Worm (Caenorhabditis elegans) whole organism, L4 larva: ENCODE results near the gene R10E4.11.
A peak's percentile ranks its signal among the peaks of the same experiment; 100 is the strongest.

ENCODE experiments used
- F26F4.8 ChIP-seq: fragments of 200-800 bp; sonication (Bioruptor generic); conservative IDR thresholded peaks from 2 replicates; pipeline ENCODE4 v1.3.6; 2022; ENCODE audit warnings: missing genetic modification characterization, missing compliant biosample characterization
- F37D6.2 ChIP-seq: sonication (generic microtip); optimal IDR thresholded peaks from 2 replicates; lab custom pipeline; 2016; ENCODE audit warnings: mild to moderate bottlenecking, missing genetic modification characterization, missing compliant biosample characterization
- Y48G9A.11 ChIP-seq: fragments of 200-800 bp; sonication (Bioruptor generic); IDR thresholded peaks from 2 replicates; pipeline ENCODE4 v1.3.6; 2022; ENCODE audit warnings: missing genetic modification reagents, missing genetic modification characterization, missing compliant biosample characterization
- Y5F2A.4 ChIP-seq: fragments of 200-800 bp; sonication (Bioruptor generic); optimal IDR thresholded peaks from 2 replicates; lab custom pipeline; 2018; ENCODE audit warnings: mild to moderate bottlenecking, missing genetic modification characterization, missing compliant biosample characterization
- ZK337.2 ChIP-seq: fragments of 200-800 bp; sonication (Bioruptor generic); IDR thresholded peaks from 2 replicates; pipeline ENCODE4 v1.3.6; 2022; ENCODE audit warnings: missing genetic modification reagents, missing genetic modification characterization, missing compliant biosample characterization
- ZK546.5 ChIP-seq, 2 experiments: sonication (generic microtip); optimal IDR thresholded peaks; 2 replicates each; lab custom pipeline; 2017; ENCODE audit warnings: missing biosample characterization in 2 of 2, missing genetic modification characterization in 2 of 2
- aha-1 ChIP-seq: fragments of 150-350 bp; peaks from one replicate; lab custom pipeline; 2014; ENCODE audit warnings: missing biosample characterization, missing genetic modification characterization
- ama-1 ChIP-seq: fragments of 150-350 bp; optimal IDR thresholded peaks from 2 replicates; lab custom pipeline; 2014; ENCODE audit warnings: inconsistent platforms, mixed read lengths
- ceh-20 ChIP-seq: fragments of 200-800 bp; sonication (Bioruptor generic); IDR thresholded peaks from 2 replicates; pipeline ENCODE4 v1.3.6; 2022; ENCODE audit warnings: missing genetic modification reagents, missing genetic modification characterization, missing compliant biosample characterization
- ceh-28 ChIP-seq: fragments of 150-350 bp; optimal IDR thresholded peaks from 2 replicates; lab custom pipeline; 2014; ENCODE audit warnings: missing biosample characterization, missing genetic modification reagents, missing genetic modification characterization
- ceh-44 ChIP-seq: fragments of 200-800 bp; sonication (Bioruptor generic); IDR thresholded peaks from 2 replicates; pipeline ENCODE4 v1.3.6; 2022; ENCODE audit warnings: missing genetic modification reagents, missing genetic modification characterization, missing compliant biosample characterization
- ceh-82 ChIP-seq: sonication (generic microtip); optimal IDR thresholded peaks from 2 replicates; lab custom pipeline; 2017; ENCODE audit warnings: missing biosample characterization, missing genetic modification characterization
- ces-1 ChIP-seq: fragments of 150-350 bp; sonication (generic microtip); optimal IDR thresholded peaks from 4 replicates; lab custom pipeline; 2014; ENCODE audit warnings: missing biosample characterization, missing genetic modification reagents, missing genetic modification characterization
- cey-2 ChIP-seq: sonication (generic microtip); optimal IDR thresholded peaks from 3 replicates; lab custom pipeline; 2017; ENCODE audit warnings: missing genetic modification characterization, mild to moderate bottlenecking, missing compliant biosample characterization, antibody characterized with exemption, borderline replicate concordance; ENCODE audit not compliant: insufficient read depth
- daf-8 ChIP-seq: fragments of 200-800 bp; sonication (Bioruptor generic); IDR thresholded peaks from 2 replicates; pipeline ENCODE4 v1.3.6; 2022; ENCODE audit warnings: missing genetic modification characterization, missing compliant biosample characterization
- dmd-8 ChIP-seq: fragments of 200-800 bp; sonication (Bioruptor generic); IDR thresholded peaks from 2 replicates; pipeline ENCODE4 v1.3.6; 2022; ENCODE audit warnings: missing genetic modification characterization, missing compliant biosample characterization
- duxl-1 ChIP-seq: sonication (generic microtip); optimal IDR thresholded peaks from 2 replicates; lab custom pipeline; 2016; ENCODE audit warnings: mild to moderate bottlenecking, missing genetic modification characterization, moderate library complexity, missing compliant biosample characterization; ENCODE audit not compliant: poor library complexity
- egl-27 ChIP-seq: sonication (generic microtip); optimal IDR thresholded peaks from 3 replicates; lab custom pipeline; 2017; ENCODE audit warnings: missing biosample characterization, missing genetic modification reagents, missing genetic modification characterization
- fos-1 ChIP-seq: fragments of 150-350 bp; optimal IDR thresholded peaks from 2 replicates; lab custom pipeline; 2014; ENCODE audit warnings: missing biosample characterization, missing genetic modification characterization
- gei-8 ChIP-seq: fragments of 200-800 bp; sonication (Bioruptor generic); optimal IDR thresholded peaks from 2 replicates; lab custom pipeline; 2018; ENCODE audit warnings: mild to moderate bottlenecking, missing genetic modification characterization, missing compliant biosample characterization
- lin-29 ChIP-seq: fragments of 200-800 bp; sonication (Bioruptor generic); IDR thresholded peaks from 2 replicates; pipeline ENCODE4 v1.3.6; 2022; ENCODE audit warnings: missing genetic modification reagents, missing genetic modification characterization, missing compliant biosample characterization
- lir-3 ChIP-seq: sonication (generic microtip); optimal IDR thresholded peaks from 2 replicates; lab custom pipeline; 2016; ENCODE audit warnings: mild to moderate bottlenecking, missing genetic modification characterization, missing compliant biosample characterization
- mdl-1 ChIP-seq, 2 experiments: fragments of 150-350 bp in 1 of 2; sonication (generic microtip) in 1 of 2; optimal IDR thresholded peaks; 2 replicates each; lab custom pipeline; 2014 to 2017; ENCODE audit warnings: missing biosample characterization in 2 of 2, missing genetic modification characterization in 2 of 2
- mep-1 ChIP-seq: fragments of 150-350 bp; sonication (generic microtip); optimal IDR thresholded peaks from 3 replicates; lab custom pipeline; 2014; ENCODE audit warnings: missing biosample characterization, missing genetic modification characterization
- nhr-102 ChIP-seq: sonication (generic microtip); optimal IDR thresholded peaks from 2 replicates; lab custom pipeline; 2016; ENCODE audit warnings: mild to moderate bottlenecking, missing genetic modification characterization, moderate library complexity, missing compliant biosample characterization
- nhr-6 ChIP-seq: fragments of 150-350 bp; optimal IDR thresholded peaks from 2 replicates; lab custom pipeline; 2014; ENCODE audit warnings: missing biosample characterization, missing genetic modification characterization
- nhr-76 ChIP-seq: fragments of 150-350 bp; optimal IDR thresholded peaks from 2 replicates; lab custom pipeline; 2014; ENCODE audit warnings: missing biosample characterization, missing genetic modification characterization
- nhr-77 ChIP-seq: fragments of 150-350 bp; optimal IDR thresholded peaks from 2 replicates; lab custom pipeline; 2014; ENCODE audit warnings: missing biosample characterization, missing genetic modification characterization
- pha-4 ChIP-seq, 2 experiments: fragments of 150-350 bp in 1 of 2; fragments of 200-800 bp in 1 of 2; sonication (Bioruptor generic) in 1 of 2; IDR thresholded peaks in 1 of 2; optimal IDR thresholded peaks in 1 of 2; 2 replicates each; pipeline versions ENCODE4 v1.3.6 to Lab custom; 2014 to 2022; ENCODE audit warnings: missing genetic modification characterization in 2 of 2, missing genetic modification reagents in 2 of 2, missing biosample characterization in 1 of 2, missing compliant biosample characterization in 1 of 2
- pqm-1 ChIP-seq: sonication (generic microtip); optimal IDR thresholded peaks from 2 replicates; lab custom pipeline; 2017; ENCODE audit warnings: missing biosample characterization, missing genetic modification characterization
- rbr-2 ChIP-seq: sonication (generic microtip); optimal IDR thresholded peaks from 2 replicates; lab custom pipeline; 2016; ENCODE audit warnings: missing genotype, missing genetic modification characterization, missing compliant biosample characterization
- set-16 ChIP-seq: fragments of 200-800 bp; sonication (Bioruptor generic); IDR thresholded peaks from 2 replicates; pipeline ENCODE4 v1.3.6; 2022; ENCODE audit warnings: missing genetic modification reagents, missing genetic modification characterization, missing compliant biosample characterization
- snpc-4 ChIP-seq: fragments of 150-350 bp; optimal IDR thresholded peaks from 2 replicates; lab custom pipeline; 2014; ENCODE audit warnings: missing biosample characterization, missing genetic modification characterization
- spr-3 ChIP-seq: fragments of 200-800 bp; sonication (Bioruptor generic); optimal IDR thresholded peaks from 2 replicates; lab custom pipeline; 2018; ENCODE audit warnings: mild to moderate bottlenecking, missing genetic modification characterization, missing compliant biosample characterization
- unc-62 ChIP-seq, 3 experiments: fragments of 150-350 bp in 1 of 3; sonication (generic microtip); optimal IDR thresholded peaks in 2 of 3; peaks in 1 of 3; 1 replicate in 1 of 3; 2 replicates in 2 of 3; lab custom pipeline; 2014 to 2017; ENCODE audit warnings: missing biosample characterization in 3 of 3, missing genetic modification characterization in 3 of 3, missing genetic modification reagents in 3 of 3, missing genotype in 1 of 3
- zip-2 ChIP-seq: fragments of 150-350 bp; optimal IDR thresholded peaks from 2 replicates; lab custom pipeline; 2014; ENCODE audit warnings: missing biosample characterization, missing genetic modification characterization
- ztf-11 ChIP-seq: fragments of 150-350 bp; optimal IDR thresholded peaks from 2 replicates; lab custom pipeline; 2014; ENCODE audit warnings: missing biosample characterization, missing genetic modification characterization

Gene R10E4.11

ce11 chrIII:4269220-4269935 lies 31.5 kb downstream of the R10E4.11 start, which contains the start of the genes sftb-1 and R10E4.1 (continued):
- TF ChIP-seq ceh-44 (GFP tag; lab: Robert Waterston, UW) (no peak), spr-3 (no peak), F37D6.2 (tag; lab: Kevin White, UChicago) (peak; percentile 15), Y48G9A.11 (no peak), ces-1 (GFP tag; lab: Kevin White, UChicago) (no peak), duxl-1 (tag; lab: Kevin White, UChicago) (peak; percentile 23), ZK546.5 (tag; optimal IDR thresholded peaks at IDR 0.05; lab: Kevin White, UChicago) (no peak), nhr-6 (tag; lab: Kevin White, UChicago) (peak; percentile 55), unc-62 (GFP tag; optimal IDR thresholded peaks at IDR 0.05 in 1 of 2; lab: Kevin White, UChicago) (peak in 1 of 2 experiments; percentile 73), unc-62 (tag; optimal IDR thresholded peaks at IDR 0.05; lab: Kevin White, UChicago) (no peak), mdl-1 (tag; optimal IDR thresholded peaks at IDR 0.05; lab: Kevin White, UChicago) (peak in 1 of 2 experiments; percentile 20), ZK337.2 (GFP tag; lab: Robert Waterston, UW) (no peak), ceh-28 (no peak), nhr-102 (tag; lab: Kevin White, UChicago) (peak; percentile 45), lir-3 (no peak), rbr-2 (tag; lab: Kevin White, UChicago) (peak; percentile 50), nhr-77 (peak; percentile 3), egl-27 (tag; lab: Kevin White, UChicago) (no peak), ztf-11 (no peak), lin-29 (GFP tag; lab: Robert Waterston, UW) (no peak), set-16 (GFP tag; lab: Robert Waterston, UW) (0 out of 2 replicates have a peak, but pooled peaks have one; percentile 17), snpc-4 (tag; lab: Kevin White, UChicago) (no peak), ceh-20 (GFP tag; lab: Robert Waterston, UW) (no peak), aha-1 (peak; percentile 85), zip-2 (no peak)

ce11 chrIII:4265892-4266291 lies 34.9 kb downstream of the R10E4.11 start:
- no peak for TF ChIP-seq F26F4.8 (GFP tag; lab: Robert Waterston, UW)
- TF ChIP-seq aha-1: peak; percentile 62

- TF ChIP-seq ceh-82 (tag; lab: Kevin White, UChicago): no peak
- no peak for TF ChIP-seq ceh-44 (GFP tag; lab: Robert Waterston, UW)
- no peak for TF ChIP-seq Y5F2A.4
- TF ChIP-seq fos-1 (tag; lab: Kevin White, UChicago): no peak
- no peak for TF ChIP-seq pha-4 (GFP tag; IDR thresholded peaks at IDR 0.05; lab: Robert Waterston, UW)
- no peak for TF ChIP-seq pha-4 (tag; optimal IDR thresholded peaks at IDR 0.05; lab: Kevin White, UChicago)
- TF ChIP-seq mep-1 (tag; lab: Kevin White, UChicago): no peak
- TF ChIP-seq aha-1: no peak
- TF ChIP-seq daf-8 (GFP tag; lab: Robert Waterston, UW): no peak
- no peak for TF ChIP-seq nhr-6 (tag; lab: Kevin White, UChicago)
- no peak for TF ChIP-seq gei-8 (GFP tag; lab: Kevin White, UChicago)
- TF ChIP-seq pqm-1 (tag; lab: Kevin White, UChicago): no peak
- TF ChIP-seq cey-2 (tag; lab: Kevin White, UChicago): no peak
- no peak for TF ChIP-seq ZK546.5 (tag; optimal IDR thresholded peaks at IDR 0.05; lab: Kevin White, UChicago)
Observed at ce11 chrIII:4263048-4263447, 37.8 kb downstream of the R10E4.11 start, which contains the start of gene T08A11.1. Gene T08A11.1, minus strand, starts transcription at chrIII:4263148.

ce11 chrIII:4257896-4258295 lies 42.9 kb downstream of the R10E4.11 start:
- TF ChIP-seq aha-1: peak; percentile 95
- no peak for TF ChIP-seq ama-1 (lab: Kevin White, UChicago)
- TF ChIP-seq egl-27 (tag; lab: Kevin White, UChicago): no peak
- no peak for TF ChIP-seq nhr-76 (tag; lab: Kevin White, UChicago)
- TF ChIP-seq dmd-8 (GFP tag; lab: Robert Waterston, UW): no peak
- TF ChIP-seq set-16 (GFP tag; lab: Robert Waterston, UW): no peak
